Worm (Caenorhabditis elegans): ENCODE measurements around the gene gst-30.

ce11 chrII:4934954-4935353 is at the start of gene gst-30:
- TF ChIP-seq pha-4 (GFP tag; IDR thresholded peaks at IDR 0.05) (no peak), pha-4 (tag; optimal IDR thresholded peaks at IDR 0.05) (no peak), mes-2 (tag; optimal IDR thresholded peaks at IDR 0.05; ENCODE audit: poor library complexity, severe bottlenecking) (no peak), nhr-28 (tag; optimal IDR thresholded peaks at IDR 0.05) (no peak), snpc-4 (tag; optimal IDR thresholded peaks at IDR 0.05) (no peak), unc-130 (GFP tag; optimal IDR thresholded peaks at IDR 0.05) (no peak), ces-1 (GFP tag; optimal IDR thresholded peaks at IDR 0.05) (no peak), unc-62 (GFP tag; optimal IDR thresholded peaks at IDR 0.05 in 1 of 2) (no peak), unc-62 (tag; optimal IDR thresholded peaks at IDR 0.05) (no peak), unc-39 (tag; optimal IDR thresholded peaks at IDR 0.05) (no peak), lin-13 (GFP tag; optimal IDR thresholded peaks at IDR 0.05) (no peak), hlh-30 (tag; optimal IDR thresholded peaks at IDR 0.05; ENCODE audit: insufficient read depth) (no peak)

Measured in whole organism, L4 larva.